Worm (Caenorhabditis elegans) whole organism, early embryonic: ENCODE measurements around the gene C31H1.5.

Experiments
- hmbx-1 ChIP-seq: sonication (generic microtip); optimal IDR thresholded peaks from 2 replicates; lab custom pipeline; 2016; ENCODE audit warnings: mild to moderate bottlenecking, missing genetic modification characterization, missing compliant biosample characterization
- pes-1 ChIP-seq: fragments of 200-800 bp; sonication (Bioruptor generic); IDR thresholded peaks from 2 replicates; pipeline ENCODE4 v1.3.6; 2022; ENCODE audit warnings: missing genetic modification reagents, missing genetic modification characterization, missing compliant biosample characterization

- TF ChIP-seq pes-1 (GFP tag; lab: Robert Waterston, UW) (no peak), hmbx-1 (tag; lab: Kevin White, UChicago) (no peak)
Measured at ce11 chrIV:5805477-5805876, 8.9 kb upstream of the C31H1.5 start.
